Worm (Caenorhabditis elegans) whole organism, midembryonic: Measurements from ENCODE around the gene C08E3.15.

ENCODE experiments used
- T22C8.4 ChIP-seq: fragments of 200-800 bp; sonication (Bioruptor generic); IDR thresholded peaks from 2 replicates; pipeline ENCODE4 v1.3.6; 2022; ENCODE audit warnings: missing genetic modification characterization, missing compliant biosample characterization
- cog-1 ChIP-seq: sonication (generic microtip); optimal IDR thresholded peaks from 2 replicates; lab custom pipeline; 2016; ENCODE audit warnings: missing genetic modification characterization, missing compliant biosample characterization
- flt-1 ChIP-seq: fragments of 200-800 bp; sonication (Bioruptor generic); IDR thresholded peaks from 2 replicates; pipeline ENCODE4 v1.3.6; 2022; ENCODE audit warnings: missing genetic modification characterization, missing compliant biosample characterization
- klf-2 ChIP-seq: fragments of 200-800 bp; sonication (Bioruptor generic); conservative IDR thresholded peaks from 2 replicates; pipeline ENCODE4 v1.3.6; 2022; ENCODE audit warnings: missing genetic modification reagents, missing genetic modification characterization, missing compliant biosample characterization
- med-1 ChIP-seq: sonication (generic microtip); optimal IDR thresholded peaks from 2 replicates; lab custom pipeline; 2017; ENCODE audit warnings: missing genetic modification characterization, mild to moderate bottlenecking, missing compliant biosample characterization, antibody characterized with exemption, missing genetic modification reagents; ENCODE audit not compliant: insufficient read depth
- ref-1 ChIP-seq: fragments of 200-800 bp; sonication (Bioruptor generic); conservative IDR thresholded peaks from 2 replicates; pipeline ENCODE4 v1.3.6; 2022; ENCODE audit warnings: missing genetic modification reagents, missing genetic modification characterization, missing compliant biosample characterization
- tab-1 ChIP-seq: fragments of 200-800 bp; sonication (Bioruptor generic); IDR thresholded peaks from 2 replicates; pipeline ENCODE4 v1.3.6; 2022; ENCODE audit warnings: missing genetic modification characterization, missing compliant biosample characterization
- ztf-23 ChIP-seq: fragments of 200-800 bp; sonication (Bioruptor generic); IDR thresholded peaks from 2 replicates; pipeline ENCODE4 v1.3.6; 2022; ENCODE audit warnings: missing genetic modification reagents, missing genetic modification characterization, missing compliant biosample characterization
- ztf-29 ChIP-seq: fragments of 200-800 bp; sonication (Bioruptor generic); IDR thresholded peaks from 2 replicates; pipeline ENCODE4 v1.3.6; 2022; ENCODE audit warnings: missing genetic modification reagents, missing genetic modification characterization, missing compliant biosample characterization

DNA sequence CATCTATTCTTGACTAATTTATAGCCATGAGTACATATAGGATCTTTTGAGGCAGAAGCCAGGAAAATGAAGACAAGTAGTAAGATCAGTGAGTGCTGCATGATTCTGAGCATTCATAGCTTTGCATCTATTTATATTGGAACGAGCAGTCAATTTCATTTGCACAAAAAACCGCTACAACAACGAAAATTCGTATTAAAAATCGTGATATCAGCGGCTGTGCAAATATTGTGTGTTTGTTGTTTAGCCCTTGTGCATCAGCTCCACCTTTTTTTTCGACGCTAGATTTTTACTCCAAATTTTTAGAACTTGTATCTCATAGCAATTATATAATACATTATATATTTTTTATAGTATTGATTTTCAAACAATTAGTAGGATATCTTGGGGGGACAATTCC is 43.5 kb downstream of the C08E3.15 start, which contains the start of gene clec-21:
- TF ChIP-seq tab-1 (GFP tag; lab: Robert Waterston, UW) (no peak), klf-2 (GFP tag; lab: Robert Waterston, UW) (no peak), med-1 (GFP tag; lab: Kevin White, UChicago) (no peak), T22C8.4 (GFP tag; lab: Robert Waterston, UW) (no peak), cog-1 (no peak), flt-1 (GFP tag; lab: Robert Waterston, UW) (no peak), ztf-23 (GFP tag; lab: Robert Waterston, UW) (no peak), ztf-29 (no peak), ref-1 (no peak)
